Worm (Caenorhabditis elegans): ENCODE measurements around the gene T24H10.4.

Gene T24H10.4

DNA sequence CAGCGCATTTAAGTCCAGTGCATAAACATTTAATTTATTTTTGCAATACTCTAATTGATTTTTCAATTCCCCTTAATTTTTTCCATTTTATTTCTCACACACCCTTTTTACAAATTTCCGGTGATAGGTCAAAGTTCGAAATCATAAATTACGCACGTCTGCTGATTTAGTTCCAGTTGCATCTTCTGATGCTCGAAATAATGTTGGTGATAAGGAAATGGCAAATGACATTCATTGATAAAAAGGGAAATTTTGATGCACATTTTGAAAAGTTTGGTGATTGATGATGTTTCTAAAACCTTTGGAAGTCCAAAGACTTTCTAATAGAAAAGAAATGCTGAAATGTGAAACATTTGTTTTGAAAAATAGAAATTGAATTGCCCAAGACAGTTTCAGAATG lies 47.8 kb downstream of the T24H10.4 start (continued):
- TF ChIP-seq ama-1 (optimal IDR thresholded peaks at IDR 0.05), result no peak
- TF ChIP-seq vab-7 (GFP tag; IDR thresholded peaks at IDR 0.05), result no peak
- peak; percentile 6 for TF ChIP-seq mep-1 (tag; optimal IDR thresholded peaks at IDR 0.05)
- no peak for TF ChIP-seq fos-1 (tag; optimal IDR thresholded peaks at IDR 0.05)
- TF ChIP-seq ceh-62 (tag; optimal IDR thresholded peaks at IDR 0.05), result no peak
- no peak for TF ChIP-seq zfp-2 (tag; optimal IDR thresholded peaks at IDR 0.05)
- TF ChIP-seq snpc-1.2 (GFP tag; IDR thresholded peaks at IDR 0.05), result no peak
- TF ChIP-seq nhr-11 (tag; optimal IDR thresholded peaks at IDR 0.05), result no peak
- peak; percentile 81 for TF ChIP-seq aha-1 (tag)
- no peak for TF ChIP-seq set-16 (GFP tag; IDR thresholded peaks at IDR 0.05)
- TF ChIP-seq hlh-30 (tag; optimal IDR thresholded peaks at IDR 0.05; ENCODE audit: insufficient read depth), result peak; percentile 20
- TF ChIP-seq unc-130 (GFP tag; optimal IDR thresholded peaks at IDR 0.05), result no peak
- TF ChIP-seq dmd-6 (GFP tag; IDR thresholded peaks at IDR 0.05), result peak; percentile 85

DNA sequence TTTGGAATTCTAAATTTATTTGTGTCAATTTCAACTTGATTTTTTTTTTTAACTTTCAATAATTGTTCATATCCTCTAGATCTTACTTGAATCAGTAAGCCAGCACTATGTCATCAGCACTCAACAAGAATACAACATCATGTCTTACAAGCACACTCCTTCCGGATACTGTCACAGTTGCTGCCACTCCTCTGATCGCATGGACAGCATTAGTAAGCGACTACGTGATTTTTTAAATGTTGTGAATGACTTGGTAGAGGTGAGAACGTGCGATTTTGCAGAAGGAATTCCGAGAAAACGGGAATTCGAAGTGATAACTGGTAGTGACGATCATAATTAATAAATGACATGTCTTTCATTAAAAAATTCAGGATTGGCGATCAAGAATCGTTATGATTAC lies 48.7 kb downstream of the T24H10.4 start, which contains the start of gene oac-54:
Gene oac-54, plus strand, starts transcription at position 83 of the 400 bp plus-strand sequence.
- TF ChIP-seq hif-1 (tag; optimal IDR thresholded peaks at IDR 0.05) (peak; percentile 4 to 65), nhr-237 (tag; optimal IDR thresholded peaks at IDR 0.05) (no peak), dmd-6 (GFP tag; IDR thresholded peaks at IDR 0.05) (peak; percentile 39), aha-1 (tag) (peak; percentile 95)

DNA sequence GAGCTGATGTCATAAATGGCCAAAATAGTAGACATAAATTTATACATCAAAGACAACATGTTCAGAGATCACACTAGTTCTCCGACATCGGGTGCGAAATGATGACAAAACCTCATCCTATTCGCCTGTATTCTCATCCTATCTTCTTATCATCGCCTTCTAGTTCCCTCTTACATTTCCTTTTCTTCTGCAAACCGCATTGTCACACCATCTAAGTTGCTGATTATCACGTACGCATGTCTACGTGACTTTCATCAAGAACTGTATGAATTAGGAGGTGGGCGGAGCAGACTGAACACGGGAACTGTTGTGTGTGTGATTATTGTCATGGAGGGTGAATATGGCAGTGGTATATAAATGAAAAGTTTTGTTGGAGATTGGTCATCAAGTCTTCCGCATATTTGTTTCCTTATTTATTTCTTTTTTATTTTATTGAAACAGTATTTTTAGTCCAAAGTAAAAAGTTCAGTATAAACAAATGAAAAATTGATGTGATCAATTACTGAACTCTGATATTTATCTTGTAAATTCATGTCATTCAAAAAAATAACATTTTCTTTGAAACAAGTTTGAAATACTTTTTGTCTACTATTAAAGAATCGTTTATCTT lies 51.0 kb downstream of the T24H10.4 start:
- TF ChIP-seq D1046.2 (GFP tag; IDR thresholded peaks at IDR 0.05) (no peak), lin-38 (GFP tag; IDR thresholded peaks at IDR 0.05) (no peak), ctbp-1 (GFP tag; IDR thresholded peaks at IDR 0.05) (no peak), F10B5.3 (tag; optimal IDR thresholded peaks at IDR 0.05) (no peak), tag-97 (GFP tag; IDR thresholded peaks at IDR 0.05) (no peak), daf-8 (GFP tag; IDR thresholded peaks at IDR 0.05) (no peak), unc-62 (GFP tag; optimal IDR thresholded peaks at IDR 0.05 in 1 of 2) (peak in 1 of 2 experiments; percentile 62), unc-62 (tag; optimal IDR thresholded peaks at IDR 0.05) (no peak), spr-3 (GFP tag; optimal IDR thresholded peaks at IDR 0.05) (no peak), F37D6.2 (tag; optimal IDR thresholded peaks at IDR 0.05) (no peak), ZK546.5 (tag; optimal IDR thresholded peaks at IDR 0.05) (no peak), rbr-2 (tag; optimal IDR thresholded peaks at IDR 0.05) (no peak), mdl-1 (tag; optimal IDR thresholded peaks at IDR 0.05) (peak in 1 of 2 experiments; percentile 79), gei-8 (GFP tag; optimal IDR thresholded peaks at IDR 0.05) (no peak), cey-2 (tag; optimal IDR thresholded peaks at IDR 0.05; ENCODE audit: borderline replicate concordance, insufficient read depth) (peak; percentile 20), ceh-44 (GFP tag; IDR thresholded peaks at IDR 0.05) (no peak), T20F7.1 (GFP tag; optimal IDR thresholded peaks at IDR 0.05) (no peak), spr-1 (tag; optimal IDR thresholded peaks at IDR 0.05) (no peak), unc-130 (GFP tag; optimal IDR thresholded peaks at IDR 0.05) (no peak), F49E8.2 (tag; optimal IDR thresholded peaks at IDR 0.05; ENCODE audit: borderline replicate concordance) (no peak), lin-29 (GFP tag; IDR thresholded peaks at IDR 0.05) (no peak), ztf-7 (tag; optimal IDR thresholded peaks at IDR 0.05) (no peak), fos-1 (tag; optimal IDR thresholded peaks at IDR 0.05) (no peak), hif-1 (tag; optimal IDR thresholded peaks at IDR 0.05) (peak; percentile 99), T26A8.4 (GFP tag; IDR thresholded peaks at IDR 0.05) (no peak), Y48G9A.11 (GFP tag; IDR thresholded peaks at IDR 0.05) (no peak), duxl-1 (tag; optimal IDR thresholded peaks at IDR 0.05; ENCODE audit: poor library complexity) (no peak), pha-4 (GFP tag; IDR thresholded peaks at IDR 0.05) (no peak), pha-4 (tag; optimal IDR thresholded peaks at IDR 0.05) (no peak), ceh-20 (GFP tag; IDR thresholded peaks at IDR 0.05) (no peak), daf-16 (GFP tag; optimal IDR thresholded peaks at IDR 0.05) (no peak), daf-16 (tag; optimal IDR thresholded peaks at IDR 0.05) (peak; percentile 43), snpc-1.2 (GFP tag; IDR thresholded peaks at IDR 0.05) (no peak), zag-1 (tag; optimal IDR thresholded peaks at IDR 0.05) (no peak), ceh-28 (tag; optimal IDR thresholded peaks at IDR 0.05) (no peak), zfp-2 (tag; optimal IDR thresholded peaks at IDR 0.05) (no peak), nhr-111 (GFP tag; optimal IDR thresholded peaks at IDR 0.05) (no peak)

Data from whole organism, L4 larva.